Fruit fly (Drosophila melanogaster): ENCODE results near the gene CG11885.
A peak's percentile ranks its signal among the peaks of the same experiment; 100 is the strongest.

CG11885 gene

dm6 chr2L:468745-469358 is 47.6 kb upstream of the CG11885 start (continued):
- no peak for TF ChIP-seq ato (GFP tag; IDR thresholded peaks at IDR 0.05; ENCODE audit: partially characterized antibody)
- TF ChIP-seq bowl (GFP tag; IDR thresholded peaks at IDR 0.05), result peak; percentile 40; the same call in 1 of the 2 replicates
- TF ChIP-seq CG17359 (tag; optimal IDR thresholded peaks at IDR 0.05), result peak; percentile 88
- TF ChIP-seq Dref (GFP tag; IDR thresholded peaks at IDR 0.05), result no peak
- no peak for TF ChIP-seq ac (GFP tag; optimal IDR thresholded peaks at IDR 0.05)
- peak; percentile 85 for TF ChIP-seq CG6254 (GFP tag; optimal IDR thresholded peaks at IDR 0.05)
- TF ChIP-seq CG6272 (GFP tag; IDR thresholded peaks at IDR 0.05), result 0 out of 2 replicates have a peak, but pooled peaks have one; percentile 13
- peak; percentile 95 for TF ChIP-seq Ets65A (GFP tag)
- TF ChIP-seq CG8944 (GFP tag; optimal IDR thresholded peaks at IDR 0.05), result peak; percentile 58
- no peak for TF ChIP-seq unc-4 (GFP tag; IDR thresholded peaks at IDR 0.05; ENCODE audit: partially characterized antibody)
- peak; percentile 82 for TF ChIP-seq CG30403 (GFP tag; optimal IDR thresholded peaks at IDR 0.05)
- TF ChIP-seq Jarid2 (GFP tag; optimal IDR thresholded peaks at IDR 0.05), result peak; percentile 37
- no peak for TF ChIP-seq B-H2 (GFP tag; optimal IDR thresholded peaks at IDR 0.05)
- TF ChIP-seq Awh (GFP tag; IDR thresholded peaks at IDR 0.05), result peak; percentile 76
- no peak for TF ChIP-seq Gsc (GFP tag; IDR thresholded peaks at IDR 0.05)
- peak; percentile 79 for TF ChIP-seq nmo (GFP tag; optimal IDR thresholded peaks at IDR 0.05)
- peak; percentile 72 for TF ChIP-seq Optix (GFP tag; IDR thresholded peaks at IDR 0.05)
- no peak for TF ChIP-seq lbe (GFP tag; optimal IDR thresholded peaks at IDR 0.05)
- peak; percentile 51 for TF ChIP-seq repo (GFP tag; optimal IDR thresholded peaks at IDR 0.05)
- TF ChIP-seq p53 (GFP tag; optimal IDR thresholded peaks at IDR 0.05), result no peak
- peak; percentile 64 for TF ChIP-seq crc (GFP tag; optimal IDR thresholded peaks at IDR 0.05)
- peak; percentile 78 for TF ChIP-seq Atf6 (GFP tag; IDR thresholded peaks at IDR 0.05)
- TF ChIP-seq CG8765 (GFP tag; IDR thresholded peaks at IDR 0.05), result peak; percentile 53; the same call in 1 of the 2 replicates
- no peak for TF ChIP-seq CG3726 (GFP tag; IDR thresholded peaks at IDR 0.05)
- peak; percentile 78 for TF ChIP-seq ttk (GFP tag; IDR thresholded peaks at IDR 0.05)
- TF ChIP-seq Usf (GFP tag; optimal IDR thresholded peaks at IDR 0.05), result no peak
- peak; percentile 76 for TF ChIP-seq abd-A (tag; optimal IDR thresholded peaks at IDR 0.05)
- TF ChIP-seq ham (GFP tag; IDR thresholded peaks at IDR 0.05), result no peak
- TF ChIP-seq pho (GFP tag; optimal IDR thresholded peaks at IDR 0.05), result peak; percentile 73
- peak; percentile 47 for TF ChIP-seq vfl (GFP tag; optimal IDR thresholded peaks at IDR 0.05)
- TF ChIP-seq klu (GFP tag; IDR thresholded peaks at IDR 0.05), result 0 out of 2 replicates have a peak, but pooled peaks have one; percentile 39
- TF ChIP-seq Dip3 (GFP tag; optimal IDR thresholded peaks at IDR 0.05), result peak; percentile 74
- peak; percentile 82 for TF ChIP-seq CG7839 (tag; optimal IDR thresholded peaks at IDR 0.05)
- no peak for TF ChIP-seq fru (optimal IDR thresholded peaks at IDR 0.05)
- TF ChIP-seq slou (GFP tag; optimal IDR thresholded peaks at IDR 0.05), result peak; percentile 54
- peak; percentile 60; the same call in 1 of the 2 replicates for TF ChIP-seq chm (GFP tag; IDR thresholded peaks at IDR 0.05)
- peak; percentile 17 for TF ChIP-seq Deaf1 (tag; optimal IDR thresholded peaks at IDR 0.05)
- peak; percentile 65 to 79 for TF ChIP-seq bsh (GFP tag; optimal IDR thresholded peaks at IDR 0.05)
- no peak for TF ChIP-seq CG15696 (tag; optimal IDR thresholded peaks at IDR 0.05)
- no peak for TF ChIP-seq ash1 (GFP tag; optimal IDR thresholded peaks at IDR 0.05)
- peak; percentile 22 for TF ChIP-seq kah (GFP tag; optimal IDR thresholded peaks at IDR 0.05)
- peak; percentile 75 for TF ChIP-seq CG12659 (GFP tag; optimal IDR thresholded peaks at IDR 0.05)
- TF ChIP-seq C15 (GFP tag; IDR thresholded peaks at IDR 0.05), result 0 out of 3 replicates have a peak, but pooled peaks have one; percentile 36
- TF ChIP-seq bcd (GFP tag; optimal IDR thresholded peaks at IDR 0.05), result peak; percentile 76
- peak; percentile 89 for TF ChIP-seq pros (GFP tag; optimal IDR thresholded peaks at IDR 0.05)
- TF ChIP-seq Sin3A (optimal IDR thresholded peaks at IDR 0.05), result no peak
- TF ChIP-seq CG14860 (GFP tag; IDR thresholded peaks at IDR 0.05; ENCODE audit: partially characterized antibody), result no peak
- peak; percentile 77 for TF ChIP-seq CHES-1-like (GFP tag; optimal IDR thresholded peaks at IDR 0.05)
- peak; percentile 62 for TF ChIP-seq CG13424 (tag; optimal IDR thresholded peaks at IDR 0.05)
- TF ChIP-seq CG6813 (GFP tag; optimal IDR thresholded peaks at IDR 0.05), result peak; percentile 75

Measured in whole organism, embryonic.